Worm (Caenorhabditis elegans): Measurements from ENCODE around the gene C34H4.1.

- TF ChIP-seq dpl-1 (GFP tag; optimal IDR thresholded peaks at IDR 0.05) = no peak
- TF ChIP-seq blmp-1 (tag; optimal IDR thresholded peaks at IDR 0.05) = no peak
- no peak for TF ChIP-seq egl-27 (tag; optimal IDR thresholded peaks at IDR 0.05)
- no peak for TF ChIP-seq skn-1 (tag; optimal IDR thresholded peaks at IDR 0.05)
- no peak for TF ChIP-seq ceh-88 (GFP tag; IDR thresholded peaks at IDR 0.05)
- TF ChIP-seq lin-13 (GFP tag; optimal IDR thresholded peaks at IDR 0.05) = no peak
Measured at ce11 chrIV:1516527-1516926, 38.9 kb upstream of the C34H4.1 start, which contains the start of gene clec-172.

All from whole organism, L1 larva.